Worm (Caenorhabditis elegans) whole organism, L3 larva: Measurements from ENCODE around the gene F57C2.4.

Experiments
- ama-1 ChIP-seq: fragments of 150-350 bp; optimal IDR thresholded peaks from 2 replicates; lab custom pipeline; 2018
- ceh-16 ChIP-seq: sonication (generic microtip); optimal IDR thresholded peaks from 2 replicates; lab custom pipeline; 2017; ENCODE audit warnings: missing biosample characterization, missing genetic modification characterization
- egl-27 ChIP-seq: sonication (generic microtip); optimal IDR thresholded peaks from 4 replicates; lab custom pipeline; 2017; ENCODE audit warnings: missing biosample characterization, missing genetic modification reagents, missing genetic modification characterization
- egl-5 ChIP-seq: fragments of 150-350 bp; optimal IDR thresholded peaks from 2 replicates; lab custom pipeline; 2017; ENCODE audit warnings: missing biosample characterization, missing genetic modification reagents, missing genetic modification characterization, inconsistent platforms
- elt-2 ChIP-seq: sonication (generic microtip); optimal IDR thresholded peaks from 2 replicates; lab custom pipeline; 2016; ENCODE audit warnings: missing genetic modification reagents, mild to moderate bottlenecking, missing genetic modification characterization, missing compliant biosample characterization
- nhr-12 ChIP-seq: fragments of 150-350 bp; optimal IDR thresholded peaks from 2 replicates; lab custom pipeline; 2014; ENCODE audit warnings: missing biosample characterization, missing genetic modification characterization
- nhr-237 ChIP-seq: fragments of 150-350 bp; optimal IDR thresholded peaks from 2 replicates; lab custom pipeline; 2014; ENCODE audit warnings: missing biosample characterization, missing genetic modification characterization
- skn-1 ChIP-seq: fragments of 150-350 bp; optimal IDR thresholded peaks from 2 replicates; lab custom pipeline; 2014; ENCODE audit warnings: missing biosample characterization, missing genetic modification characterization
- snpc-4 ChIP-seq: fragments of 150-350 bp; optimal IDR thresholded peaks from 2 replicates; lab custom pipeline; 2014; ENCODE audit warnings: missing biosample characterization, missing genetic modification characterization
- ztf-11 ChIP-seq: fragments of 150-350 bp; optimal IDR thresholded peaks from 2 replicates; lab custom pipeline; 2014; ENCODE audit warnings: missing biosample characterization, missing genetic modification characterization

DNA sequence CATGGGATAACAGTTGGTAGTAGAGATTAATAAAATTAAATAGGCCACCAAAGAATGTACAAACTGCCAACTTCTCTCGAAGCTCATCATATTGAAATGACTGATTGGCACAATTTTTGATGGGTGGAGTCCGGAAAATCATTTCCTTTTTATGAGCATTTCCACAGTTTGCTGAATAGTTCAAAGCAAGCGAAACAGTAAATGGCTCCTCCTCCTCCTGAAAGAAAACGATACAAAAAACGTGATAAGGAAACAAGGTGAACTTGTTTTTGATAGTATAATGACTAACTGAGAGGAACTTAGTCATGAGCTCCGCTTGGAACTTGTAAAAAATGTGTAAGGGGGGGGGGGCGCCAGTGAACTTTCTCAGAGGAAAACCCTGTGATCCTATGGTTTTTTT is 10.1 kb upstream of the F57C2.4 start, which contains the start of gene K10H10.9:
- TF ChIP-seq ceh-16 (tag; lab: Kevin White, UChicago) (no peak), skn-1 (tag; lab: Kevin White, UChicago) (no peak), egl-27 (tag; lab: Kevin White, UChicago) (no peak), ztf-11 (tag; lab: Kevin White, UChicago) (no peak), ama-1 (no peak), snpc-4 (tag; lab: Kevin White, UChicago) (no peak), elt-2 (tag; lab: Kevin White, UChicago) (no peak), egl-5 (tag; lab: Kevin White, UChicago) (no peak), nhr-237 (tag; lab: Kevin White, UChicago) (no peak), nhr-12 (tag; lab: Kevin White, UChicago) (no peak)
